Fruit fly (Drosophila melanogaster) whole organism, embryonic: Measurements from ENCODE around the gene lva.

Source experiments
- Atf-2 ChIP-seq: fragments of 200-800 bp; sonication (Bioruptor generic); optimal IDR thresholded peaks from 2 replicates; lab custom pipeline; 2016; ENCODE audit warnings: missing biosample characterization, missing genetic modification characterization
- Atf6 ChIP-seq: fragments of 200-800 bp; sonication (Bioruptor generic); IDR thresholded peaks from 2 replicates; pipeline ENCODE4 v1.3.6; 2022; ENCODE audit warnings: missing biosample characterization, missing genetic modification characterization
- Blimp-1 ChIP-seq: fragments of 200-800 bp; sonication (Bioruptor generic); optimal IDR thresholded peaks from 3 replicates; lab custom pipeline; 2018; ENCODE audit warnings: missing biosample characterization, missing genetic modification characterization, mild to moderate bottlenecking, moderate library complexity, missing genetic modification reagents
- CG10366 ChIP-seq: fragments of 200-800 bp; sonication (Bioruptor generic); IDR thresholded peaks from 2 replicates; pipeline ENCODE4 v1.3.6; 2022; ENCODE audit warnings: missing biosample characterization, missing genetic modification characterization
- CG10431 ChIP-seq: fragments of 200-800 bp; sonication (Bioruptor generic); optimal IDR thresholded peaks from 3 replicates; lab custom pipeline; 2018; ENCODE audit warnings: missing biosample characterization, mild to moderate bottlenecking, missing genetic modification characterization
- CG10654 ChIP-seq: fragments of 200-800 bp; sonication (Bioruptor generic); optimal IDR thresholded peaks from 2 replicates; lab custom pipeline; 2016; ENCODE audit warnings: missing biosample characterization, missing genetic modification characterization
- CG11504 ChIP-seq: fragments of 200-800 bp; sonication (Bioruptor generic); optimal IDR thresholded peaks from 3 replicates; lab custom pipeline; 2019; ENCODE audit warnings: missing biosample characterization, mild to moderate bottlenecking, missing genetic modification characterization, moderate library complexity
- CG12104 ChIP-seq: fragments of 200-800 bp; sonication (Bioruptor generic); optimal IDR thresholded peaks from 3 replicates; lab custom pipeline; 2016; ENCODE audit warnings: missing biosample characterization, missing genetic modification characterization
- CG12659 ChIP-seq: fragments of 200-800 bp; sonication (Bioruptor generic); optimal IDR thresholded peaks from 3 replicates; lab custom pipeline; 2017; ENCODE audit warnings: mild to moderate bottlenecking, missing biosample characterization, missing genetic modification reagents, missing genetic modification characterization
- CG12744 ChIP-seq: fragments of 200-800 bp; sonication (Bioruptor generic); optimal IDR thresholded peaks from 2 replicates; lab custom pipeline; 2016; ENCODE audit warnings: missing biosample characterization, missing genetic modification characterization
- CG15696 ChIP-seq: fragments of 200-800 bp; sonication (Bioruptor generic); optimal IDR thresholded peaks from 2 replicates; lab custom pipeline; 2019; ENCODE audit warnings: missing biosample characterization, mild to moderate bottlenecking, missing genetic modification characterization, moderate library complexity
- CG17328 ChIP-seq: fragments of 200-800 bp; sonication (Bioruptor generic); IDR thresholded peaks from 2 replicates; pipeline ENCODE4 v1.3.6; 2022; ENCODE audit warnings: missing biosample characterization, missing genetic modification characterization
- CG2120 ChIP-seq: fragments of 200-800 bp; sonication (Bioruptor generic); optimal IDR thresholded peaks from 3 replicates; lab custom pipeline; 2016; ENCODE audit warnings: missing biosample characterization, missing genetic modification characterization
- CG2199 ChIP-seq: fragments of 200-800 bp; sonication (Bioruptor generic); IDR thresholded peaks from 3 replicates; pipeline ENCODE4 v1.3.6; 2022; ENCODE audit warnings: missing biosample characterization, missing genetic modification characterization
- CG2202 ChIP-seq: fragments of 200-800 bp; sonication (Bioruptor generic); optimal IDR thresholded peaks from 2 replicates; lab custom pipeline; 2018; ENCODE audit warnings: missing biosample characterization, mild to moderate bottlenecking, missing genetic modification characterization
- CG31441 ChIP-seq: fragments of 200-800 bp; sonication (Bioruptor generic); IDR thresholded peaks from 2 replicates; pipeline ENCODE4 v1.3.6; 2022; ENCODE audit warnings: missing biosample characterization, missing genetic modification characterization
- CG4707 ChIP-seq: fragments of 200-800 bp; sonication (Bioruptor generic); optimal IDR thresholded peaks from 2 replicates; lab custom pipeline; 2018; ENCODE audit warnings: missing biosample characterization, mild to moderate bottlenecking, missing genetic modification characterization, moderate library complexity
- CG8478 ChIP-seq: fragments of >200 bp; optimal IDR thresholded peaks from 2 replicates; lab custom pipeline; 2018
- CG8944 ChIP-seq: fragments of 200-800 bp; sonication (Bioruptor generic); optimal IDR thresholded peaks from 3 replicates; lab custom pipeline; 2016; ENCODE audit warnings: missing biosample characterization, missing genetic modification characterization
- CG9817 ChIP-seq: fragments of 200-800 bp; sonication (Bioruptor generic); optimal IDR thresholded peaks from 2 replicates; lab custom pipeline; 2018; ENCODE audit warnings: missing biosample characterization, mild to moderate bottlenecking, missing genetic modification characterization, moderate library complexity
- CG9932 ChIP-seq: fragments of 200-800 bp; sonication (Bioruptor generic); IDR thresholded peaks from 2 replicates; pipeline ENCODE4 v1.3.6; 2022; ENCODE audit warnings: missing biosample characterization, missing genetic modification characterization
- Camta ChIP-seq: fragments of 200-800 bp; sonication (Bioruptor generic); optimal IDR thresholded peaks from 2 replicates; lab custom pipeline; 2016; ENCODE audit warnings: missing biosample characterization, missing genetic modification characterization
- ERR ChIP-seq: fragments of 200-800 bp; sonication (Bioruptor generic); optimal IDR thresholded peaks from 2 replicates; lab custom pipeline; 2016; ENCODE audit warnings: missing biosample characterization, missing genetic modification characterization
- Ets97D ChIP-seq: fragments of 200-800 bp; sonication (Bioruptor generic); optimal IDR thresholded peaks from 3 replicates; lab custom pipeline; 2016; ENCODE audit warnings: missing biosample characterization, missing genetic modification characterization
- Gsc ChIP-seq: fragments of 200-800 bp; sonication (Bioruptor generic); IDR thresholded peaks from 2 replicates; pipeline ENCODE4 v1.3.6; 2022; ENCODE audit warnings: missing biosample characterization, missing genetic modification characterization
- Lhr ChIP-seq: fragments of 200-800 bp; sonication (Bioruptor generic); optimal IDR thresholded peaks from 3 replicates; lab custom pipeline; 2017; ENCODE audit warnings: mild to moderate bottlenecking, missing biosample characterization, missing genetic modification reagents, missing genetic modification characterization
- Lim3 ChIP-seq: fragments of 200-800 bp; sonication (Bioruptor generic); IDR thresholded peaks from 2 replicates; pipeline ENCODE4 v1.3.6; 2022; ENCODE audit warnings: missing biosample characterization, missing genetic modification characterization
- Med ChIP-seq: fragments of 200-800 bp; sonication (Bioruptor generic); peaks from one replicate; lab custom pipeline; 2016; ENCODE audit warnings: missing biosample characterization, missing genetic modification characterization, mild to moderate bottlenecking, inconsistent platforms, moderate library complexity
- Myb ChIP-seq: fragments of 200-800 bp; sonication (Bioruptor generic); optimal IDR thresholded peaks from 2 replicates; lab custom pipeline; 2016; ENCODE audit warnings: missing biosample characterization, missing genetic modification characterization
- Oaz ChIP-seq: fragments of 200-800 bp; sonication (Bioruptor generic); IDR thresholded peaks from 2 replicates; pipeline ENCODE4 v1.3.6; 2022; ENCODE audit warnings: missing biosample characterization, missing genetic modification characterization
- Ravus ChIP-seq: fragments of 200-800 bp; sonication (Bioruptor generic); IDR thresholded peaks from 2 replicates; pipeline ENCODE4 v1.3.6; 2022; ENCODE audit warnings: missing biosample characterization, missing genetic modification characterization
- Sox100B ChIP-seq: fragments of 200-800 bp; sonication (Bioruptor generic); optimal IDR thresholded peaks from 3 replicates; lab custom pipeline; 2018; ENCODE audit warnings: missing biosample characterization, mild to moderate bottlenecking, missing genetic modification characterization
- Trl ChIP-seq, 3 experiments: fragments of >200 bp in 2 of 3; fragments of 200-800 bp in 1 of 3; sonication (Bioruptor generic) in 1 of 3; optimal IDR thresholded peaks; 2 replicates in 1 of 3; 3 replicates in 2 of 3; lab custom pipeline; 2016 to 2017; ENCODE audit warnings: missing biosample characterization in 1 of 3, missing genetic modification characterization in 1 of 3
- ato ChIP-seq: fragments of 200-800 bp; sonication (Bioruptor generic); IDR thresholded peaks from 2 replicates; pipeline ENCODE4 v1.3.6; 2022; ENCODE audit warnings: missing biosample characterization, missing genetic modification characterization; ENCODE audit not compliant: partially characterized antibody
- bowl ChIP-seq: fragments of 200-800 bp; sonication (Bioruptor generic); IDR thresholded peaks from 2 replicates; pipeline ENCODE4 v1.3.6; 2022; ENCODE audit warnings: missing biosample characterization, missing genetic modification characterization
- cato ChIP-seq: fragments of 200-800 bp; sonication (Bioruptor generic); optimal IDR thresholded peaks from 2 replicates; lab custom pipeline; 2016; ENCODE audit warnings: missing biosample characterization, missing genetic modification characterization, borderline replicate concordance
- cwo ChIP-seq: fragments of 200-800 bp; sonication (Bioruptor generic); optimal IDR thresholded peaks from 3 replicates; lab custom pipeline; 2017; ENCODE audit warnings: missing biosample characterization, missing genetic modification characterization, mild to moderate bottlenecking, moderate library complexity, missing genetic modification reagents
- emc ChIP-seq: fragments of 200-800 bp; sonication (Bioruptor generic); optimal IDR thresholded peaks from 2 replicates; lab custom pipeline; 2016; ENCODE audit warnings: missing biosample characterization, missing genetic modification characterization
- gcm ChIP-seq: fragments of 200-800 bp; sonication (Bioruptor generic); optimal IDR thresholded peaks from 2 replicates; lab custom pipeline; 2019; ENCODE audit warnings: missing biosample characterization, mild to moderate bottlenecking, missing genetic modification characterization, moderate library complexity
- insv ChIP-seq, 2 experiments: fragments of 200-800 bp; sonication (Bioruptor generic); optimal IDR thresholded peaks; 3 replicates each; lab custom pipeline; 2016 to 2018; ENCODE audit warnings: missing biosample characterization in 2 of 2, missing genetic modification characterization in 2 of 2
- maf-S ChIP-seq: fragments of 200-800 bp; sonication (Bioruptor generic); optimal IDR thresholded peaks from 2 replicates; lab custom pipeline; 2016; ENCODE audit warnings: missing biosample characterization, missing genetic modification characterization
- pan ChIP-seq, 4 experiments: fragments of >200 bp in 3 of 4; fragments of 200-800 bp in 1 of 4; sonication (Bioruptor generic) in 1 of 4; optimal IDR thresholded peaks in 3 of 4; IDR thresholded peaks in 1 of 4; 2 replicates each; pipeline versions ENCODE4 v1.3.6 to Lab custom; 2017 to 2022; ENCODE audit warnings: missing biosample characterization in 2 of 4, missing genetic modification characterization in 2 of 4, mixed read lengths in 1 of 4
- pho ChIP-seq: fragments of 200-800 bp; sonication (Bioruptor generic); optimal IDR thresholded peaks from 2 replicates; lab custom pipeline; 2016; ENCODE audit warnings: missing biosample characterization, missing genetic modification characterization
- pzg ChIP-seq: fragments of 200-800 bp; sonication (Bioruptor generic); optimal IDR thresholded peaks from 3 replicates; lab custom pipeline; 2018; ENCODE audit warnings: missing biosample characterization, mild to moderate bottlenecking, missing genetic modification characterization, moderate library complexity
- run ChIP-seq: fragments of 200-800 bp; sonication (Bioruptor generic); optimal IDR thresholded peaks from 3 replicates; lab custom pipeline; 2018; ENCODE audit warnings: missing biosample characterization, mild to moderate bottlenecking, missing genetic modification characterization
- stc ChIP-seq: fragments of 200-800 bp; sonication (Bioruptor generic); IDR thresholded peaks from 2 replicates; pipeline ENCODE4 v1.3.6; 2022; ENCODE audit warnings: missing biosample characterization, missing genetic modification characterization
- tio ChIP-seq: fragments of 200-800 bp; sonication (Bioruptor generic); optimal IDR thresholded peaks from 2 replicates; lab custom pipeline; 2017; ENCODE audit warnings: missing biosample characterization, missing genetic modification characterization, inconsistent platforms
- toy ChIP-seq: fragments of 200-800 bp; sonication (Bioruptor generic); IDR thresholded peaks from 2 replicates; pipeline ENCODE4 v1.3.6; 2022; ENCODE audit warnings: missing biosample characterization, missing genetic modification characterization
- ttk ChIP-seq: fragments of 200-800 bp; sonication (Bioruptor generic); IDR thresholded peaks from 2 replicates; pipeline ENCODE4 v2.1.2; 2022; ENCODE audit warnings: missing biosample characterization, missing genetic modification characterization
- zen ChIP-seq: fragments of 200-800 bp; sonication (Bioruptor generic); optimal IDR thresholded peaks from 3 replicates; lab custom pipeline; 2018; ENCODE audit warnings: missing biosample characterization, mild to moderate bottlenecking, missing genetic modification characterization, moderate library complexity

Gene lva

dm6 chrX:3968346-3969044, 3.4 kb upstream of the lva start, which contains the start of gene CG6428 (continued):
- TF ChIP-seq zen (tag; lab: Kevin White, UChicago): no peak
- TF ChIP-seq CG12104 (GFP tag; lab: Kevin White, UChicago): no peak
- no peak for TF ChIP-seq emc
- TF ChIP-seq gcm (GFP tag; lab: Kevin White, UChicago): no peak
- TF ChIP-seq CG8944 (GFP tag; lab: Kevin White, UChicago): no peak
- peak in 1 of 2 experiments; percentile 91 for TF ChIP-seq insv (GFP tag; optimal IDR thresholded peaks at IDR 0.05; lab: Kevin White, UChicago)
- TF ChIP-seq CG8478 (lab: Kevin White, UChicago): no peak
- TF ChIP-seq CG10431 (GFP tag; lab: Kevin White, UChicago): no peak
- no peak for TF ChIP-seq tio (GFP tag; lab: Kevin White, UChicago)
- peak; percentile 70 for TF ChIP-seq Ets97D (GFP tag; lab: Kevin White, UChicago)
- no peak for TF ChIP-seq Lim3 (GFP tag; lab: Robert Waterston, UW)
- TF ChIP-seq Med (GFP tag; lab: Kevin White, UChicago): peak; percentile 88
- no peak for TF ChIP-seq pho (GFP tag; lab: Kevin White, UChicago)
- peak; percentile 12 for TF ChIP-seq CG12744 (GFP tag; lab: Kevin White, UChicago)
- no peak for TF ChIP-seq stc (GFP tag; lab: Robert Waterston, UW)
- TF ChIP-seq CG9817 (tag; lab: Kevin White, UChicago): peak; percentile 42
- no peak for TF ChIP-seq CG2202 (tag; lab: Kevin White, UChicago)
- TF ChIP-seq Myb: peak; percentile 87
- peak; percentile 86 for TF ChIP-seq cwo (GFP tag; lab: Kevin White, UChicago)
- TF ChIP-seq CG2199 (GFP tag; lab: Robert Waterston, UW): no peak
- TF ChIP-seq CG10366 (GFP tag; lab: Robert Waterston, UW): no peak; the same call in 1 of the 2 replicates
- peak; percentile 64 for TF ChIP-seq CG12659 (GFP tag; lab: Kevin White, UChicago)
- TF ChIP-seq bowl (GFP tag; lab: Robert Waterston, UW): no peak
- TF ChIP-seq Ravus (GFP tag; lab: Robert Waterston, UW): no peak
- TF ChIP-seq ttk: no peak
- TF ChIP-seq Atf-2 (GFP tag; lab: Kevin White, UChicago): no peak
- no peak for TF ChIP-seq CG17328 (GFP tag; lab: Robert Waterston, UW)
- TF ChIP-seq ato (GFP tag; lab: Robert Waterston, UW): peak; percentile 9
- TF ChIP-seq Gsc (GFP tag; lab: Robert Waterston, UW): no peak
- TF ChIP-seq Trl (optimal IDR thresholded peaks at IDR 0.05; lab: Kevin White, UChicago): no peak
- TF ChIP-seq Trl (GFP tag; optimal IDR thresholded peaks at IDR 0.05; lab: Kevin White, UChicago): peak; percentile 33
- no peak for TF ChIP-seq run (tag; lab: Kevin White, UChicago)
- no peak for TF ChIP-seq Sox100B (GFP tag; lab: Kevin White, UChicago)
- TF ChIP-seq Oaz: no peak
- TF ChIP-seq pzg (GFP tag; lab: Kevin White, UChicago): peak; percentile 81
- TF ChIP-seq CG11504 (tag; lab: Kevin White, UChicago): no peak
- no peak for TF ChIP-seq pan (optimal IDR thresholded peaks at IDR 0.05; lab: Kevin White, UChicago)
- no peak for TF ChIP-seq pan (GFP tag; optimal IDR thresholded peaks at IDR 0.05 in 1 of 2, IDR thresholded peaks at IDR 0.05 in 1 of 2)
- TF ChIP-seq Camta: no peak
- TF ChIP-seq toy: no peak
- no peak for TF ChIP-seq maf-S
- peak; percentile 83 for TF ChIP-seq Lhr (GFP tag; lab: Kevin White, UChicago)
- TF ChIP-seq CG9932 (GFP tag; lab: Robert Waterston, UW): peak; percentile 78
- TF ChIP-seq CG2120 (GFP tag; lab: Kevin White, UChicago): peak; percentile 56
- TF ChIP-seq Atf6 (GFP tag; lab: Robert Waterston, UW): no peak
- no peak for TF ChIP-seq Blimp-1 (GFP tag; lab: Kevin White, UChicago)
- no peak for TF ChIP-seq ERR (GFP tag; lab: Kevin White, UChicago)
- peak; percentile 32 for TF ChIP-seq CG10654 (GFP tag; lab: Kevin White, UChicago)
- TF ChIP-seq CG31441 (GFP tag; lab: Robert Waterston, UW): no peak; the same call in 1 of the 2 replicates
- no peak for TF ChIP-seq CG4707 (GFP tag; lab: Kevin White, UChicago)
- no peak for TF ChIP-seq cato
- peak; percentile 13 for TF ChIP-seq CG15696 (tag; lab: Kevin White, UChicago)
